Fruit fly (Drosophila melanogaster) whole organism, embryonic: Measurements from ENCODE around the gene mei-218.

Experiments
- Atf3 ChIP-seq: fragments of 200-800 bp; sonication (Bioruptor generic); optimal IDR thresholded peaks from 3 replicates; lab custom pipeline; 2016; ENCODE audit warnings: missing biosample characterization, missing genetic modification characterization
- Atf6 ChIP-seq: fragments of 200-800 bp; sonication (Bioruptor generic); IDR thresholded peaks from 2 replicates; pipeline ENCODE4 v1.3.6; 2022; ENCODE audit warnings: missing biosample characterization, missing genetic modification characterization
- B-H2 ChIP-seq: fragments of 200-800 bp; sonication (Bioruptor generic); optimal IDR thresholded peaks from 2 replicates; lab custom pipeline; 2018; ENCODE audit warnings: missing biosample characterization, mild to moderate bottlenecking, missing genetic modification characterization
- Blimp-1 ChIP-seq: fragments of 200-800 bp; sonication (Bioruptor generic); optimal IDR thresholded peaks from 3 replicates; lab custom pipeline; 2018; ENCODE audit warnings: missing biosample characterization, missing genetic modification characterization, mild to moderate bottlenecking, moderate library complexity, missing genetic modification reagents
- C15 ChIP-seq: fragments of 200-800 bp; sonication (Bioruptor generic); IDR thresholded peaks from 3 replicates; pipeline ENCODE4 v1.3.6; 2022; ENCODE audit warnings: missing biosample characterization, missing genetic modification characterization
- CG1024 ChIP-seq: fragments of 200-800 bp; sonication (Bioruptor generic); IDR thresholded peaks from 2 replicates; pipeline ENCODE4 v1.3.6; 2022; ENCODE audit warnings: missing biosample characterization, missing genetic modification characterization
- CG11456 ChIP-seq: fragments of 200-800 bp; sonication (Bioruptor generic); IDR thresholded peaks from 3 replicates; pipeline ENCODE4 v1.3.6; 2022; ENCODE audit warnings: missing biosample characterization, missing genetic modification characterization
- CG11696 ChIP-seq: fragments of 200-800 bp; sonication (Bioruptor generic); IDR thresholded peaks from 2 replicates; pipeline ENCODE4 v1.3.6; 2022; ENCODE audit warnings: missing biosample characterization, missing genetic modification characterization
- CG12104 ChIP-seq: fragments of 200-800 bp; sonication (Bioruptor generic); optimal IDR thresholded peaks from 3 replicates; lab custom pipeline; 2016; ENCODE audit warnings: missing biosample characterization, missing genetic modification characterization
- CG15479 ChIP-seq: fragments of 200-800 bp; sonication (Bioruptor generic); optimal IDR thresholded peaks from 3 replicates; lab custom pipeline; 2019; ENCODE audit warnings: missing biosample characterization, mild to moderate bottlenecking, missing genetic modification characterization, moderate library complexity
- CG31441 ChIP-seq: fragments of 200-800 bp; sonication (Bioruptor generic); IDR thresholded peaks from 2 replicates; pipeline ENCODE4 v1.3.6; 2022; ENCODE audit warnings: missing biosample characterization, missing genetic modification characterization
- CG3726 ChIP-seq: fragments of 200-800 bp; sonication (Bioruptor generic); IDR thresholded peaks from 3 replicates; pipeline ENCODE4, ENCODE4 v1.3.6; 2022; ENCODE audit warnings: missing biosample characterization, missing genetic modification characterization
- CG43689 ChIP-seq: fragments of 200-800 bp; sonication (Bioruptor generic); IDR thresholded peaks from 2 replicates; pipeline ENCODE4 v1.3.6; 2022; ENCODE audit warnings: missing biosample characterization, missing genetic modification characterization
- CG6791 ChIP-seq: fragments of 200-800 bp; sonication (Bioruptor generic); IDR thresholded peaks from 3 replicates; pipeline ENCODE4 v1.3.6; 2022; ENCODE audit warnings: missing biosample characterization, missing genetic modification characterization; ENCODE audit not compliant: partially characterized antibody
- CG6854 ChIP-seq: fragments of 200-800 bp; sonication (Bioruptor generic); optimal IDR thresholded peaks from 3 replicates; lab custom pipeline; 2017; ENCODE audit warnings: missing biosample characterization, mild to moderate bottlenecking, missing genetic modification characterization
- CG7556 ChIP-seq: fragments of 200-800 bp; sonication (Bioruptor generic); optimal IDR thresholded peaks from 2 replicates; lab custom pipeline; 2017; ENCODE audit warnings: missing biosample characterization, mild to moderate bottlenecking, missing genetic modification characterization
- CHES-1-like ChIP-seq: fragments of 200-800 bp; sonication (Bioruptor generic); optimal IDR thresholded peaks from 2 replicates; lab custom pipeline; 2016; ENCODE audit warnings: missing biosample characterization, missing genetic modification characterization
- Dll ChIP-seq: fragments of 200-800 bp; sonication (Bioruptor generic); IDR thresholded peaks from 4 replicates; pipeline ENCODE4 v1.3.6; 2022; ENCODE audit warnings: missing biosample characterization, missing genetic modification characterization; ENCODE audit not compliant: partially characterized antibody
- Doc3 ChIP-seq: fragments of 200-800 bp; sonication (Bioruptor generic); IDR thresholded peaks from 3 replicates; pipeline ENCODE4 v1.3.6; 2022; ENCODE audit warnings: missing biosample characterization, missing genetic modification characterization; ENCODE audit not compliant: partially characterized antibody
- Elba2 ChIP-seq: fragments of 200-800 bp; sonication (Bioruptor generic); optimal IDR thresholded peaks from 3 replicates; lab custom pipeline; 2016; ENCODE audit warnings: missing biosample characterization, missing genetic modification characterization
- Fer1 ChIP-seq: fragments of 200-800 bp; sonication (Bioruptor generic); optimal IDR thresholded peaks from 2 replicates; lab custom pipeline; 2017; ENCODE audit warnings: missing biosample characterization, mild to moderate bottlenecking, missing genetic modification characterization
- Fer2 ChIP-seq: fragments of 200-800 bp; sonication (Bioruptor generic); optimal IDR thresholded peaks from 2 replicates; lab custom pipeline; 2018; ENCODE audit warnings: missing biosample characterization, mild to moderate bottlenecking, missing genetic modification characterization, moderate library complexity
- Hmx ChIP-seq: fragments of 200-800 bp; sonication (Bioruptor generic); optimal IDR thresholded peaks from 2 replicates; lab custom pipeline; 2016; ENCODE audit warnings: missing biosample characterization, missing genetic modification characterization
- Hr78 ChIP-seq, 2 experiments: fragments of 200-800 bp in 1 of 2; fragments of >200 bp in 1 of 2; sonication (Bioruptor generic) in 1 of 2; optimal IDR thresholded peaks; 2 replicates each; lab custom pipeline; 2017 to 2019; ENCODE audit warnings: missing biosample characterization in 2 of 2, missing genetic modification characterization in 2 of 2, mild to moderate bottlenecking in 1 of 2, moderate library complexity in 1 of 2
- Hsf ChIP-seq: fragments of 200-800 bp; sonication (Bioruptor generic); optimal IDR thresholded peaks from 3 replicates; lab custom pipeline; 2016; ENCODE audit warnings: missing biosample characterization, missing genetic modification characterization
- NC2α ChIP-seq: fragments of 200-800 bp; sonication (Bioruptor generic); optimal IDR thresholded peaks from 2 replicates; lab custom pipeline; 2016; ENCODE audit warnings: missing biosample characterization, missing genetic modification characterization
- Scr ChIP-seq: fragments of 200-800 bp; sonication (Bioruptor generic); IDR thresholded peaks from 2 replicates; pipeline ENCODE4 v1.3.6; 2022; ENCODE audit warnings: missing biosample characterization, missing genetic modification characterization; ENCODE audit not compliant: partially characterized antibody
- Six4 ChIP-seq: fragments of 200-800 bp; sonication (Bioruptor generic); optimal IDR thresholded peaks from 2 replicates; lab custom pipeline; 2016; ENCODE audit warnings: missing biosample characterization, missing genetic modification characterization
- Xbp1 ChIP-seq: fragments of 200-800 bp; sonication (Bioruptor generic); optimal IDR thresholded peaks from 3 replicates; lab custom pipeline; 2016; ENCODE audit warnings: missing biosample characterization, mild to moderate bottlenecking, missing genetic modification characterization
- amos ChIP-seq: fragments of 200-800 bp; sonication (Bioruptor generic); IDR thresholded peaks from 2 replicates; pipeline ENCODE4 v1.3.6; 2022; ENCODE audit warnings: missing biosample characterization, missing genetic modification characterization; ENCODE audit not compliant: partially characterized antibody
- ap ChIP-seq: fragments of 200-800 bp; sonication (Bioruptor generic); IDR thresholded peaks from 2 replicates; pipeline ENCODE4 v1.3.6; 2022; ENCODE audit warnings: missing biosample characterization, missing genetic modification characterization
- ash1 ChIP-seq: fragments of 200-800 bp; sonication (Bioruptor generic); optimal IDR thresholded peaks from 2 replicates; lab custom pipeline; 2018; ENCODE audit warnings: missing biosample characterization, mild to moderate bottlenecking, missing genetic modification characterization
- cas ChIP-seq: fragments of 200-800 bp; sonication (Bioruptor generic); IDR thresholded peaks from 2 replicates; pipeline ENCODE4 v1.3.6; 2022; ENCODE audit warnings: missing biosample characterization, missing genetic modification characterization
- ci ChIP-seq: fragments of 200-800 bp; sonication (Bioruptor generic); IDR thresholded peaks from 3 replicates; pipeline ENCODE4 v1.3.6; 2022; ENCODE audit warnings: missing biosample characterization, missing genetic modification characterization
- emc ChIP-seq: fragments of 200-800 bp; sonication (Bioruptor generic); optimal IDR thresholded peaks from 2 replicates; lab custom pipeline; 2016; ENCODE audit warnings: missing biosample characterization, missing genetic modification characterization
- fd96Cb ChIP-seq: fragments of 200-800 bp; sonication (Bioruptor generic); optimal IDR thresholded peaks from 2 replicates; lab custom pipeline; 2018; ENCODE audit warnings: missing biosample characterization, mild to moderate bottlenecking, missing genetic modification characterization, moderate library complexity
- gfzf ChIP-seq: fragments of 200-800 bp; sonication (Bioruptor generic); optimal IDR thresholded peaks from 2 replicates; lab custom pipeline; 2016; ENCODE audit warnings: missing biosample characterization, mild to moderate bottlenecking, missing genetic modification characterization, moderate library complexity
- grn ChIP-seq: fragments of 200-800 bp; sonication (Bioruptor generic); optimal IDR thresholded peaks from 3 replicates; lab custom pipeline; 2017; ENCODE audit warnings: missing biosample characterization, missing genetic modification characterization
- hth ChIP-seq: fragments of >200 bp; optimal IDR thresholded peaks from 2 replicates; lab custom pipeline; 2017; ENCODE audit warnings: inconsistent platforms
- inv ChIP-seq: fragments of 200-800 bp; sonication (Bioruptor generic); IDR thresholded peaks from 2 replicates; pipeline ENCODE4 v1.3.6; 2022; ENCODE audit warnings: missing biosample characterization, missing genetic modification characterization; ENCODE audit not compliant: partially characterized antibody
- jigr1 ChIP-seq: fragments of 200-800 bp; sonication (Bioruptor generic); IDR thresholded peaks from 3 replicates; pipeline ENCODE4 v1.3.6; 2022; ENCODE audit warnings: missing biosample characterization, missing genetic modification characterization
- kay ChIP-seq: fragments of 200-800 bp; sonication (Bioruptor generic); optimal IDR thresholded peaks from 2 replicates; lab custom pipeline; 2016; ENCODE audit warnings: missing biosample characterization, missing genetic modification characterization
- mirr ChIP-seq: fragments of 200-800 bp; sonication (Bioruptor generic); optimal IDR thresholded peaks from 3 replicates; lab custom pipeline; 2018; ENCODE audit warnings: missing biosample characterization, mild to moderate bottlenecking, missing genetic modification characterization
- oc ChIP-seq: fragments of 200-800 bp; sonication (Bioruptor generic); optimal IDR thresholded peaks from 2 replicates; lab custom pipeline; 2018; ENCODE audit warnings: missing biosample characterization, mild to moderate bottlenecking, missing genetic modification characterization, moderate library complexity
- otp ChIP-seq: fragments of 200-800 bp; sonication (Bioruptor generic); IDR thresholded peaks from 3 replicates; pipeline ENCODE4, ENCODE4 v1.3.6; 2022; ENCODE audit warnings: missing biosample characterization, missing genetic modification characterization
- pros ChIP-seq: fragments of 200-800 bp; sonication (Bioruptor generic); optimal IDR thresholded peaks from 3 replicates; lab custom pipeline; 2019; ENCODE audit warnings: missing biosample characterization, mild to moderate bottlenecking, missing genetic modification characterization, moderate library complexity
- ranshi ChIP-seq: fragments of 200-800 bp; sonication (Bioruptor generic); IDR thresholded peaks from 2 replicates; pipeline ENCODE4 v1.3.6; 2022; ENCODE audit warnings: missing biosample characterization, missing genetic modification characterization
- run ChIP-seq: fragments of 200-800 bp; sonication (Bioruptor generic); optimal IDR thresholded peaks from 3 replicates; lab custom pipeline; 2018; ENCODE audit warnings: missing biosample characterization, mild to moderate bottlenecking, missing genetic modification characterization
- sd ChIP-seq: fragments of 200-800 bp; sonication (Bioruptor generic); optimal IDR thresholded peaks from 3 replicates; lab custom pipeline; 2018; ENCODE audit warnings: missing biosample characterization, mild to moderate bottlenecking, missing genetic modification characterization, moderate library complexity
- sr ChIP-seq: fragments of 200-800 bp; sonication (Bioruptor generic); IDR thresholded peaks from 3 replicates; pipeline ENCODE4 v1.3.6; 2022; ENCODE audit warnings: missing biosample characterization, missing genetic modification characterization
- tna ChIP-seq: fragments of 200-800 bp; sonication (Bioruptor generic); IDR thresholded peaks from 2 replicates; pipeline ENCODE4 v1.3.6; 2022; ENCODE audit warnings: missing biosample characterization, missing genetic modification characterization; ENCODE audit not compliant: partially characterized antibody

mei-218 gene

DNA sequence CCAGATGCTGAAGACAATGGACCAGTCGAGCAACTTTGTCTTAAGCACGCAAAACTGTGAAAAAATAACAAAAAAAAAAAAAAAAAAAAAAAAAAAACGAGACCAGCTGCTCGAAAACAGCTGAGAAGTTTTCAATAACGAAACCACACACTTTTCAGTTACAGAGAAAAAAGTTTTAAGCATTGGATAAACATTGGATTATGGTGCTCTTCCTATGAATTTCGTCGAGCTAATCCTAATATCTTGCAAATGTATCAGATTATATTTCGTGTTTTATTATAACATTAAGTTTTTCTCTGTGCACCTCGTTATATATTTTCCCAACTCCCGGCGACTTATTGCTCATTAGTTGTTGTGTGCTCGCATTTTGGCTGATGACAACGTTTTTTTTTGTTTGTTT, 33.8 kb upstream of the mei-218 start (continued):
- TF ChIP-seq C15 (GFP tag; lab: Robert Waterston, UW) = no peak
- peak; percentile 79 for TF ChIP-seq ci
- 0 out of 2 replicates have a peak, but pooled peaks have one; percentile 29 for TF ChIP-seq CG11696
- peak; percentile 58 for TF ChIP-seq Hsf (GFP tag; lab: Kevin White, UChicago)
- TF ChIP-seq CG43689 (GFP tag; lab: Robert Waterston, UW) = no peak
- no peak for TF ChIP-seq CHES-1-like (GFP tag; lab: Kevin White, UChicago)
- TF ChIP-seq Xbp1 = peak; percentile 54
- TF ChIP-seq Blimp-1 (GFP tag; lab: Kevin White, UChicago) = peak; percentile 53
- TF ChIP-seq Hr78 (GFP tag; optimal IDR thresholded peaks at IDR 0.05; lab: Kevin White, UChicago) = no peak
- TF ChIP-seq Fer1 = peak; percentile 71
- no peak for TF ChIP-seq kay (GFP tag; lab: Kevin White, UChicago)
- TF ChIP-seq fd96Cb (tag; lab: Kevin White, UChicago) = peak; percentile 28
- no peak for TF ChIP-seq Elba2 (GFP tag; lab: Kevin White, UChicago)
- TF ChIP-seq Atf3 (GFP tag; lab: Kevin White, UChicago) = no peak
- TF ChIP-seq Hmx (GFP tag; lab: Kevin White, UChicago) = no peak
- no peak for TF ChIP-seq CG12104 (GFP tag; lab: Kevin White, UChicago)
- no peak for TF ChIP-seq CG1024 (GFP tag; lab: Robert Waterston, UW)
- no peak for TF ChIP-seq CG15479 (GFP tag; lab: Kevin White, UChicago)
- TF ChIP-seq mirr (GFP tag; lab: Kevin White, UChicago) = no peak
- no peak for TF ChIP-seq amos (GFP tag; lab: Robert Waterston, UW)
- 0 out of 3 replicates have a peak, but pooled peaks have one; percentile 14 for TF ChIP-seq CG11456 (GFP tag; lab: Robert Waterston, UW)
- peak; percentile 25 for TF ChIP-seq run (tag; lab: Kevin White, UChicago)
- no peak for TF ChIP-seq gfzf (GFP tag; lab: Kevin White, UChicago)
- peak; percentile 72 for TF ChIP-seq Atf6 (GFP tag; lab: Robert Waterston, UW)
- no peak for TF ChIP-seq NC2α (GFP tag; lab: Kevin White, UChicago)
- no peak for TF ChIP-seq jigr1 (GFP tag; lab: Robert Waterston, UW)
- no peak for TF ChIP-seq emc (GFP tag; lab: Kevin White, UChicago)
- TF ChIP-seq Dll (GFP tag; lab: Robert Waterston, UW) = no peak
- TF ChIP-seq tna (GFP tag; lab: Robert Waterston, UW) = no peak
- TF ChIP-seq ap (GFP tag; lab: Robert Waterston, UW) = peak; percentile 31; the same call in 1 of the 2 replicates
- TF ChIP-seq sd = peak; percentile 25
- no peak for TF ChIP-seq hth
- no peak for TF ChIP-seq pros
- peak; percentile 32; the same call in 1 of the 3 replicates for TF ChIP-seq otp
- peak; percentile 7 for TF ChIP-seq Six4 (GFP tag; lab: Kevin White, UChicago)
- no peak for TF ChIP-seq ash1 (GFP tag; lab: Kevin White, UChicago)
- TF ChIP-seq CG31441 (GFP tag; lab: Robert Waterston, UW) = no peak
- peak; percentile 39; the same call in 1 of the 2 replicates for TF ChIP-seq cas
- no peak for TF ChIP-seq B-H2
- TF ChIP-seq oc = peak; percentile 66
- TF ChIP-seq Doc3 (GFP tag; lab: Robert Waterston, UW) = no peak
- no peak for TF ChIP-seq Fer2
- TF ChIP-seq sr (GFP tag; lab: Robert Waterston, UW) = no peak
- no peak for TF ChIP-seq inv (GFP tag; lab: Robert Waterston, UW)
- 0 out of 3 replicates have a peak, but pooled peaks have one; percentile 43 for TF ChIP-seq CG3726
- TF ChIP-seq grn (GFP tag; lab: Kevin White, UChicago) = no peak
- no peak for TF ChIP-seq CG6791 (GFP tag; lab: Robert Waterston, UW)
- 0 out of 2 replicates have a peak, but pooled peaks have one; percentile 25 for TF ChIP-seq ranshi (GFP tag; lab: Robert Waterston, UW)
- TF ChIP-seq CG7556 (GFP tag; lab: Kevin White, UChicago) = peak; percentile 46
- TF ChIP-seq Scr (GFP tag; lab: Robert Waterston, UW) = no peak
- no peak for TF ChIP-seq CG6854 (GFP tag; lab: Kevin White, UChicago)
